Worm (Caenorhabditis elegans) whole organism, L1 larva: ENCODE measurements around the gene fbxa-199.

ENCODE experiments used
- C16A3.4 ChIP-seq: fragments of 150-350 bp; optimal IDR thresholded peaks from 2 replicates; lab custom pipeline; 2014; ENCODE audit warnings: missing biosample characterization, missing genetic modification characterization
- aha-1 ChIP-seq: fragments of 150-350 bp; optimal IDR thresholded peaks from 2 replicates; lab custom pipeline; 2014; ENCODE audit warnings: missing biosample characterization, missing genetic modification characterization
- alr-1 ChIP-seq: fragments of 200-800 bp; sonication (Bioruptor generic); optimal IDR thresholded peaks from 2 replicates; lab custom pipeline; 2018; ENCODE audit warnings: borderline replicate concordance, mild to moderate bottlenecking, missing genetic modification characterization, missing compliant biosample characterization
- aly-2 ChIP-seq: fragments of 150-350 bp; optimal IDR thresholded peaks from 2 replicates; lab custom pipeline; 2014; ENCODE audit warnings: missing biosample characterization, missing genetic modification characterization
- ceh-8 ChIP-seq: fragments of 200-800 bp; sonication (Bioruptor generic); optimal IDR thresholded peaks from 2 replicates; lab custom pipeline; 2018; ENCODE audit warnings: mild to moderate bottlenecking, missing genetic modification characterization, moderate library complexity, missing compliant biosample characterization
- ces-1 ChIP-seq: fragments of 150-350 bp; optimal IDR thresholded peaks from 2 replicates; lab custom pipeline; 2014; ENCODE audit warnings: missing biosample characterization, missing genetic modification reagents, missing genetic modification characterization
- dsc-1 ChIP-seq: sonication (generic microtip); optimal IDR thresholded peaks from 2 replicates; lab custom pipeline; 2016; ENCODE audit warnings: mild to moderate bottlenecking, missing genetic modification characterization, missing compliant biosample characterization
- efl-1 ChIP-seq, 4 experiments: fragments of 150-350 bp; optimal IDR thresholded peaks in 3 of 4; peaks in 1 of 4; 1 replicate in 1 of 4; 2 replicates in 3 of 4; lab custom pipeline; 2014; ENCODE audit warnings: missing biosample characterization in 2 of 4, missing genetic modification characterization in 2 of 4, missing genetic modification reagents in 2 of 4
- efl-3 ChIP-seq: fragments of 200-800 bp; sonication (Bioruptor generic); optimal IDR thresholded peaks from 2 replicates; lab custom pipeline; 2018; ENCODE audit warnings: mild to moderate bottlenecking, missing genetic modification characterization, missing compliant biosample characterization
- egl-13 ChIP-seq: sonication (generic microtip); optimal IDR thresholded peaks from 2 replicates; lab custom pipeline; 2016; ENCODE audit warnings: missing genotype, missing genetic modification reagents, missing genetic modification characterization, missing compliant biosample characterization
- egl-27 ChIP-seq, 2 experiments: fragments of 150-350 bp in 1 of 2; sonication (generic microtip); optimal IDR thresholded peaks; 3 replicates each; lab custom pipeline; 2017 to 2018; ENCODE audit warnings: missing biosample characterization in 2 of 2, missing genetic modification characterization in 2 of 2, missing genetic modification reagents in 2 of 2
- fkh-4 ChIP-seq: sonication (generic microtip); optimal IDR thresholded peaks from 2 replicates; lab custom pipeline; 2016; ENCODE audit warnings: missing compliant biosample characterization, missing genetic modification characterization, borderline replicate concordance
- fkh-8 ChIP-seq: sonication (generic microtip); optimal IDR thresholded peaks from 2 replicates; lab custom pipeline; 2016; ENCODE audit warnings: mild to moderate bottlenecking, missing genetic modification characterization, missing compliant biosample characterization
- fos-1 ChIP-seq: fragments of 150-350 bp; optimal IDR thresholded peaks from 2 replicates; lab custom pipeline; 2014; ENCODE audit warnings: missing biosample characterization, missing genetic modification characterization
- grh-1 ChIP-seq: fragments of 200-800 bp; sonication (Bioruptor generic); IDR thresholded peaks from 2 replicates; pipeline ENCODE4 v1.3.6; 2022; ENCODE audit warnings: missing genetic modification reagents, missing genetic modification characterization, missing compliant biosample characterization
- hpl-2 ChIP-seq: fragments of 150-350 bp; optimal IDR thresholded peaks from 2 replicates; lab custom pipeline; 2014; ENCODE audit warnings: missing biosample characterization, missing genetic modification reagents, missing genetic modification characterization
- irx-1 ChIP-seq: sonication (generic microtip); optimal IDR thresholded peaks from 2 replicates; lab custom pipeline; 2016; ENCODE audit warnings: missing genetic modification characterization, missing compliant biosample characterization
- lin-13 ChIP-seq: fragments of 150-350 bp; optimal IDR thresholded peaks from 2 replicates; lab custom pipeline; 2014; ENCODE audit warnings: missing biosample characterization, missing genetic modification reagents, missing genetic modification characterization
- lin-39 ChIP-seq: fragments of 150-350 bp; optimal IDR thresholded peaks from 2 replicates; lab custom pipeline; 2014; ENCODE audit warnings: missing biosample characterization, missing genetic modification reagents, missing genetic modification characterization
- lsy-2 ChIP-seq, 2 experiments: fragments of 150-350 bp; optimal IDR thresholded peaks; 2 replicates each; lab custom pipeline; 2014; ENCODE audit warnings: missing biosample characterization in 2 of 2, missing genetic modification characterization in 2 of 2
- mab-9 ChIP-seq: fragments of 200-800 bp; sonication (Bioruptor generic); IDR thresholded peaks from 2 replicates; pipeline ENCODE4 v1.3.6; 2022; ENCODE audit warnings: missing genetic modification reagents, missing genetic modification characterization, missing compliant biosample characterization
- mef-2 ChIP-seq: fragments of 150-350 bp; optimal IDR thresholded peaks from 2 replicates; lab custom pipeline; 2014; ENCODE audit warnings: missing biosample characterization, missing genetic modification characterization
- nhr-12 ChIP-seq: sonication (generic microtip); optimal IDR thresholded peaks from 2 replicates; lab custom pipeline; 2017; ENCODE audit warnings: missing biosample characterization, missing genetic modification characterization
- nhr-19 ChIP-seq: fragments of 200-800 bp; sonication (Bioruptor generic); conservative IDR thresholded peaks from 2 replicates; pipeline ENCODE4 v1.3.6; 2022; ENCODE audit warnings: missing genetic modification characterization, missing compliant biosample characterization
- nhr-20 ChIP-seq: sonication (generic microtip); optimal IDR thresholded peaks from 2 replicates; lab custom pipeline; 2016; ENCODE audit warnings: mild to moderate bottlenecking, missing genetic modification characterization, missing compliant biosample characterization
- nhr-237 ChIP-seq: fragments of 150-350 bp; optimal IDR thresholded peaks from 2 replicates; lab custom pipeline; 2014; ENCODE audit warnings: missing biosample characterization, missing genetic modification characterization
- nhr-71 ChIP-seq: sonication (generic microtip); optimal IDR thresholded peaks from 2 replicates; lab custom pipeline; 2016; ENCODE audit warnings: mild to moderate bottlenecking, missing genetic modification characterization, moderate library complexity, missing compliant biosample characterization
- nhr-85 ChIP-seq: sonication (generic microtip); peaks from one replicate; lab custom pipeline; 2016; ENCODE audit warnings: missing genetic modification characterization, inconsistent platforms, missing compliant biosample characterization
- pax-3 ChIP-seq: fragments of 200-800 bp; sonication (Bioruptor generic); optimal IDR thresholded peaks from 2 replicates; lab custom pipeline; 2018; ENCODE audit warnings: mild to moderate bottlenecking, missing genetic modification characterization, moderate library complexity, missing compliant biosample characterization
- pqm-1 ChIP-seq: sonication (generic microtip); optimal IDR thresholded peaks from 3 replicates; lab custom pipeline; 2017; ENCODE audit warnings: missing biosample characterization, missing genetic modification characterization
- skn-1 ChIP-seq: fragments of 150-350 bp; optimal IDR thresholded peaks from 2 replicates; lab custom pipeline; 2014; ENCODE audit warnings: missing biosample characterization, missing genetic modification characterization
- sox-4 ChIP-seq: sonication (generic microtip); optimal IDR thresholded peaks from 2 replicates; lab custom pipeline; 2016; ENCODE audit warnings: missing genetic modification characterization, missing compliant biosample characterization
- sptf-1 ChIP-seq: fragments of 150-350 bp; optimal IDR thresholded peaks from 2 replicates; lab custom pipeline; 2014; ENCODE audit warnings: missing biosample characterization, missing genetic modification characterization
- tbx-2 ChIP-seq: sonication (generic microtip); optimal IDR thresholded peaks from 2 replicates; lab custom pipeline; 2016; ENCODE audit warnings: missing genetic modification characterization, missing compliant biosample characterization
- tlp-1 ChIP-seq: fragments of 150-350 bp; optimal IDR thresholded peaks from 2 replicates; lab custom pipeline; 2014; ENCODE audit warnings: missing biosample characterization, missing genetic modification characterization
- unc-130 ChIP-seq: fragments of 150-350 bp; optimal IDR thresholded peaks from 2 replicates; lab custom pipeline; 2017; ENCODE audit warnings: missing biosample characterization, missing genetic modification characterization, inconsistent platforms
- unc-30 ChIP-seq: sonication (generic microtip); optimal IDR thresholded peaks from 2 replicates; lab custom pipeline; 2017; ENCODE audit warnings: missing biosample characterization, missing genetic modification characterization
- unc-98 ChIP-seq: fragments of 200-800 bp; sonication (Bioruptor generic); IDR thresholded peaks from 2 replicates; pipeline ENCODE4 v1.3.6; 2022; ENCODE audit warnings: missing genetic modification characterization, missing compliant biosample characterization
- xbp-1 ChIP-seq: sonication (generic microtip); optimal IDR thresholded peaks from 2 replicates; lab custom pipeline; 2016; ENCODE audit warnings: missing genetic modification characterization, missing compliant biosample characterization
- ztf-4 ChIP-seq: fragments of 150-350 bp; optimal IDR thresholded peaks from 2 replicates; lab custom pipeline; 2014; ENCODE audit warnings: missing biosample characterization, missing genetic modification characterization

fbxa-199 gene

DNA sequence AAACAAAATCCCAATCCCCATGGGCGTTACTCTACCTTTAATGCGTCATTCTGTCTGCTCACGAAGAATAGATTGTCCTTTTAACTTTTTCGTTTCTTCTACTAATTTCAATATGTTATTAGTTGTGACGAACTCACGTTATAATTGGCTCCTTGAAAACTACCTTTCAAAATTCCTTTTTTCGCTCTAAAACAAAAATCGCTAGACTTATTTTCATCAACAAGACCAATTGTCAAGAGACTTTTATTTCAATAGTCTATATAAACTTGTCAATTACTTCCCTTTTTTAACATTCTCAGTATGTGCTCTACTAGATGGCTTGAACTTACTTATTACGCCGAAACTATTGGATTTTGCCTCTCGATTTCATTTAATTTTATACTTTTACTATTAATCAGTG is 13.9 kb downstream of the fbxa-199 start, which contains the start of gene str-102:
str-102 (plus strand) TSS at position 301 of the 400 bp plus-strand sequence.
- no peak for TF ChIP-seq nhr-85 (tag; lab: Kevin White, UChicago)
- peak; percentile 72 for TF ChIP-seq ceh-8 (GFP tag; lab: Kevin White, UChicago)
- TF ChIP-seq nhr-237: no peak
- TF ChIP-seq unc-98 (GFP tag; lab: Robert Waterston, UW): no peak
- TF ChIP-seq pax-3 (tag; lab: Kevin White, UChicago): no peak
- no peak for TF ChIP-seq lin-13 (GFP tag; lab: Kevin White, UChicago)
- TF ChIP-seq fos-1 (tag; lab: Kevin White, UChicago): no peak
- no peak for TF ChIP-seq pqm-1 (tag; lab: Kevin White, UChicago)

DNA sequence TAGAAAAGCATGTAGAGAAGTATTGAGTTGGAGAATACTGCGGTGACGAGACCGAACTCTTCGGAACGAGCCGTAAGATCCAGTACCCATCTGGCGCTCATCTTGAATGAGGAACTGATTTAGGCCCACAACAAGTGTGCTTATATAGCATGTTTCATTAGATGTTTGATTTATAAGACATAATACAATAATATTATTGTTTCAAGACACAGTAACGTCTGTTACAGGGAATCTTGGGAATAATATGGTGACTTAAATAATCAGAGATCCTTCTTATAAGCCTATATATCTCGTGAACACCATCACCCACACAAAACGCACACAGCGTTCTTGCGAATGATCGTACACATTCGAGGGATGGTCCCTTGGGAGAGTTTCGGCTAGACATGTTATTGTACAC is 14.9 kb downstream of the fbxa-199 start, which contains the start of gene str-88:
str-88 (minus strand) TSS at position 101 of the 400 bp plus-strand sequence.
- TF ChIP-seq sptf-1 (no peak), skn-1 (tag; lab: Kevin White, UChicago) (no peak), unc-30 (tag; lab: Kevin White, UChicago) (no peak)

- TF ChIP-seq skn-1 (tag; lab: Kevin White, UChicago): no peak
- TF ChIP-seq efl-1 (optimal IDR thresholded peaks at IDR 0.05; lab: Kevin White, UChicago): no peak
- peak in 1 of 2 experiments; percentile 29 for TF ChIP-seq efl-1 (GFP tag; optimal IDR thresholded peaks at IDR 0.05 in 1 of 2; lab: Kevin White, UChicago)
- TF ChIP-seq nhr-20 (tag; lab: Kevin White, UChicago): peak; percentile 54
Measured at ce11 chrV:15380857-15381256, 17.8 kb downstream of the fbxa-199 start, which contains the start of gene dhs-23. dhs-23 (plus strand) TSS chrV:15381219.

ce11 chrV:15379817-15380216 is 18.8 kb downstream of the fbxa-199 start, which contains the start of gene srh-251:
srh-251 (minus strand) TSS chrV:15379917.
- TF ChIP-seq sox-4 (tag; lab: Kevin White, UChicago) (no peak), lsy-2 (tag; optimal IDR thresholded peaks at IDR 0.05; lab: Kevin White, UChicago) (no peak)

DNA sequence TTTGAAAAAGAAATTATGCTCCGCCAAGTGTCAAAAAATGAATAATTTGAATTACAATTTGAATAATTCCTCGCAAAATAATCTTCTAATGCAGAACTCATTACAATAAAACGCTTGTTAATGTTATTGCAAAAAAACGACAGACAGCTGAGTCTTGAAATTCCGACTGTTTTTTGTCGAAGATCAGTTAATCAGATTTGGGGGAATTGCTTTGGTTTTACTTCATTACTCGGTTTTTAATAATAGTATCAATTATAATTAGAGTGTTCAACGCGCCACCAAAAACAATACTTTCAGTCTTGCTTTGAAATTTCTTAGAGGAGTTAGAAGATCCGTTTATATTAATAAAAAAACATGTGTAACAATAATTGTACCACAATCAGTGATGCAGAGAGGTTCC is 20.7 kb downstream of the fbxa-199 start, which contains the start of gene srh-122:
srh-122 (minus strand) TSS at position 101 of the 400 bp plus-strand sequence.
- TF ChIP-seq tlp-1 (tag; lab: Kevin White, UChicago): no peak
- no peak for TF ChIP-seq ztf-4 (tag; lab: Kevin White, UChicago)
- TF ChIP-seq nhr-19 (GFP tag; lab: Robert Waterston, UW): no peak
- TF ChIP-seq egl-13: no peak
- TF ChIP-seq hpl-2: no peak
- TF ChIP-seq aly-2 (tag; lab: Kevin White, UChicago): no peak
- no peak for TF ChIP-seq C16A3.4 (tag; lab: Kevin White, UChicago)
- TF ChIP-seq fkh-8: no peak
- TF ChIP-seq efl-3 (GFP tag; lab: Kevin White, UChicago): no peak
- no peak for TF ChIP-seq egl-27 (tag; optimal IDR thresholded peaks at IDR 0.05; lab: Kevin White, UChicago)
- TF ChIP-seq grh-1 (GFP tag; lab: Robert Waterston, UW): no peak
- TF ChIP-seq pqm-1 (tag; lab: Kevin White, UChicago): no peak
- TF ChIP-seq dsc-1 (tag; lab: Kevin White, UChicago): no peak
- no peak for TF ChIP-seq lin-39 (tag; lab: Kevin White, UChicago)
- TF ChIP-seq aha-1: no peak
- no peak for TF ChIP-seq mab-9 (GFP tag; lab: Robert Waterston, UW)
- TF ChIP-seq mef-2: no peak
- TF ChIP-seq, all 84 proteins: peak for 0

DNA sequence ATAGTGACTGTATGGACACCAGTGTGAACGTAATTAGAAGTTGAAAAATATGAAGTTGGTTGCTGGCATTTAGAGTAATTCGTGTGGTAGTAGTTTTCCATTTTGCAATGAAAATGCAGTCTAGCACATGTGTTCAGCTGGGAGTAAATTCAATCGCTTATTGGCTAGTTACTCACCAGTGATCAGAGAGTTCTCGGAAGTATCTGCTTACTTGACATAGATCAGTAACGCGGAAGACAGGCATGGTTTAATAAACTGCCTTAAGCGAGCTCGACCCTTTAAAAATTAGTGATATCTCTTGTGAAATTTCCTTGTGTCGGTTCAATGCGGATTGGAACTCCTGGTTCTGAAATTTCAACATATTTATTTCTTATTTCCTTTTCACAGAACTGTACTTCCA is 22.4 kb downstream of the fbxa-199 start, which contains the start of gene srh-52:
srh-52 (minus strand) TSS at position 101 of the 400 bp plus-strand sequence.
- TF ChIP-seq ces-1 (no peak), nhr-12 (no peak), fkh-4 (tag; lab: Kevin White, UChicago) (no peak), alr-1 (tag; lab: Kevin White, UChicago) (no peak), tbx-2 (no peak), lsy-2 (tag; optimal IDR thresholded peaks at IDR 0.05; lab: Kevin White, UChicago) (no peak), ceh-8 (GFP tag; lab: Kevin White, UChicago) (no peak), irx-1 (tag; lab: Kevin White, UChicago) (no peak), nhr-85 (tag; lab: Kevin White, UChicago) (no peak), nhr-71 (tag; lab: Kevin White, UChicago) (no peak), skn-1 (tag; lab: Kevin White, UChicago) (no peak), sptf-1 (no peak), xbp-1 (tag; lab: Kevin White, UChicago) (no peak), unc-130 (tag; lab: Kevin White, UChicago) (no peak), grh-1 (GFP tag; lab: Robert Waterston, UW) (no peak)
